Fruit fly (Drosophila melanogaster): ENCODE data around the gene CG13045.

dm6 chr3L:16303078-16303477 lies 12.3 kb upstream of the CG13045 start, which contains the start of gene CG13044:
- TF ChIP-seq gt (GFP tag; IDR thresholded peaks at IDR 0.05): no peak
- no peak for TF ChIP-seq kah (GFP tag; optimal IDR thresholded peaks at IDR 0.05)
- no peak for TF ChIP-seq CG18619 (GFP tag; optimal IDR thresholded peaks at IDR 0.05)
- TF ChIP-seq kay (GFP tag; optimal IDR thresholded peaks at IDR 0.05): no peak
- TF ChIP-seq insv (GFP tag; optimal IDR thresholded peaks at IDR 0.05): no peak
- no peak for TF ChIP-seq Lhr (GFP tag; optimal IDR thresholded peaks at IDR 0.05)
- TF ChIP-seq Antp (GFP tag; optimal IDR thresholded peaks at IDR 0.05): no peak
- TF ChIP-seq bigmax (GFP tag; optimal IDR thresholded peaks at IDR 0.05): no peak
- TF ChIP-seq CG34376 (GFP tag; optimal IDR thresholded peaks at IDR 0.05): no peak

Measured in whole organism, embryonic.